Fruit fly (Drosophila melanogaster) whole organism, wandering third instar larva: ENCODE measurements around the gene CG14074.

Experiments
- GATAd ChIP-seq: sonication (Bioruptor generic); optimal IDR thresholded peaks from 2 replicates; lab custom pipeline; 2016; ENCODE audit warnings: missing biosample characterization, missing genetic modification characterization
- psq ChIP-seq: fragments of 200-800 bp; sonication (Bioruptor generic); optimal IDR thresholded peaks from 3 replicates; lab custom pipeline; 2017; ENCODE audit warnings: missing biosample characterization, mild to moderate bottlenecking, missing genetic modification characterization, moderate library complexity
- rgr ChIP-seq: fragments of 200-800 bp; sonication (Bioruptor generic); optimal IDR thresholded peaks from 3 replicates; lab custom pipeline; 2016; ENCODE audit warnings: missing biosample characterization, mild to moderate bottlenecking, missing genetic modification characterization
- woc ChIP-seq: sonication (Bioruptor generic); optimal IDR thresholded peaks from 2 replicates; lab custom pipeline; 2016; ENCODE audit warnings: missing biosample characterization, mild to moderate bottlenecking, missing genetic modification characterization

dm6 chr3L:18848436-18848835 lies 17.6 kb upstream of the CG14074 start:
- TF ChIP-seq woc (GFP tag; lab: Kevin White, UChicago): no peak
- TF ChIP-seq rgr: no peak
- TF ChIP-seq GATAd (GFP tag; lab: Kevin White, UChicago): no peak
- TF ChIP-seq psq (GFP tag; lab: Kevin White, UChicago): no peak
